Worm (Caenorhabditis elegans) whole organism, L1 larva: Measurements from ENCODE around the gene fpn-1.2.

Source experiments
- C34B4.2 ChIP-seq: sonication (generic microtip); optimal IDR thresholded peaks from 2 replicates; lab custom pipeline; 2017; ENCODE audit warnings: mild to moderate bottlenecking, missing genetic modification characterization, missing compliant biosample characterization
- F16B12.6 ChIP-seq: fragments of 150-350 bp; optimal IDR thresholded peaks from 2 replicates; lab custom pipeline; 2014; ENCODE audit warnings: missing biosample characterization, missing genetic modification characterization
- alr-1 ChIP-seq: fragments of 200-800 bp; sonication (Bioruptor generic); optimal IDR thresholded peaks from 2 replicates; lab custom pipeline; 2018; ENCODE audit warnings: borderline replicate concordance, mild to moderate bottlenecking, missing genetic modification characterization, missing compliant biosample characterization
- blmp-1 ChIP-seq: fragments of 150-350 bp; optimal IDR thresholded peaks from 2 replicates; lab custom pipeline; 2014; ENCODE audit warnings: missing biosample characterization, missing genetic modification characterization
- ceh-82 ChIP-seq, 3 experiments: fragments of 150-350 bp in 1 of 3; sonication (generic microtip) in 2 of 3; optimal IDR thresholded peaks; 2 replicates each; lab custom pipeline; 2014 to 2017; ENCODE audit warnings: missing biosample characterization in 3 of 3, missing genetic modification characterization in 3 of 3
- ceh-90 ChIP-seq: sonication (generic microtip); optimal IDR thresholded peaks from 2 replicates; lab custom pipeline; 2016; ENCODE audit warnings: missing genetic modification characterization, missing compliant biosample characterization
- ces-1 ChIP-seq: fragments of 150-350 bp; optimal IDR thresholded peaks from 2 replicates; lab custom pipeline; 2014; ENCODE audit warnings: missing biosample characterization, missing genetic modification reagents, missing genetic modification characterization
- dsc-1 ChIP-seq: sonication (generic microtip); optimal IDR thresholded peaks from 2 replicates; lab custom pipeline; 2016; ENCODE audit warnings: mild to moderate bottlenecking, missing genetic modification characterization, missing compliant biosample characterization
- efl-1 ChIP-seq, 4 experiments: fragments of 150-350 bp; optimal IDR thresholded peaks in 3 of 4; peaks in 1 of 4; 1 replicate in 1 of 4; 2 replicates in 3 of 4; lab custom pipeline; 2014; ENCODE audit warnings: missing biosample characterization in 2 of 4, missing genetic modification characterization in 2 of 4, missing genetic modification reagents in 2 of 4
- egl-27 ChIP-seq, 2 experiments: fragments of 150-350 bp in 1 of 2; sonication (generic microtip); optimal IDR thresholded peaks; 3 replicates each; lab custom pipeline; 2017 to 2018; ENCODE audit warnings: missing biosample characterization in 2 of 2, missing genetic modification characterization in 2 of 2, missing genetic modification reagents in 2 of 2
- elt-3 ChIP-seq, 6 experiments: fragments of 150-350 bp in 1 of 6; sonication (generic microtip); optimal IDR thresholded peaks; 2 replicates each; lab custom pipeline; 2017 to 2018; ENCODE audit warnings: missing biosample characterization in 6 of 6, missing genetic modification characterization in 6 of 6, inconsistent platforms in 1 of 6
- fos-1 ChIP-seq: fragments of 150-350 bp; optimal IDR thresholded peaks from 2 replicates; lab custom pipeline; 2014; ENCODE audit warnings: missing biosample characterization, missing genetic modification characterization
- hlh-4 ChIP-seq: sonication (generic microtip); optimal IDR thresholded peaks from 2 replicates; lab custom pipeline; 2016; ENCODE audit warnings: mild to moderate bottlenecking, missing genetic modification characterization, missing compliant biosample characterization
- irx-1 ChIP-seq: sonication (generic microtip); optimal IDR thresholded peaks from 2 replicates; lab custom pipeline; 2016; ENCODE audit warnings: missing genetic modification characterization, missing compliant biosample characterization
- jun-1 ChIP-seq: fragments of 150-350 bp; optimal IDR thresholded peaks from 2 replicates; lab custom pipeline; 2014; ENCODE audit warnings: missing biosample characterization, missing genetic modification reagents, missing genetic modification characterization
- lin-13 ChIP-seq: fragments of 150-350 bp; optimal IDR thresholded peaks from 2 replicates; lab custom pipeline; 2014; ENCODE audit warnings: missing biosample characterization, missing genetic modification reagents, missing genetic modification characterization
- lin-14 ChIP-seq: fragments of 200-800 bp; sonication (Bioruptor generic); optimal IDR thresholded peaks from 2 replicates; lab custom pipeline; 2018; ENCODE audit warnings: mild to moderate bottlenecking, missing genetic modification characterization, moderate library complexity, missing compliant biosample characterization
- lin-39 ChIP-seq: fragments of 150-350 bp; optimal IDR thresholded peaks from 2 replicates; lab custom pipeline; 2014; ENCODE audit warnings: missing biosample characterization, missing genetic modification reagents, missing genetic modification characterization
- lsy-2 ChIP-seq, 2 experiments: fragments of 150-350 bp; optimal IDR thresholded peaks; 2 replicates each; lab custom pipeline; 2014; ENCODE audit warnings: missing biosample characterization in 2 of 2, missing genetic modification characterization in 2 of 2
- mdl-1 ChIP-seq, 2 experiments: fragments of 150-350 bp; optimal IDR thresholded peaks; 2 replicates each; lab custom pipeline; 2014 to 2017; ENCODE audit warnings: missing biosample characterization in 2 of 2, missing genetic modification characterization in 2 of 2, inconsistent platforms in 1 of 2
- mef-2 ChIP-seq: fragments of 150-350 bp; optimal IDR thresholded peaks from 2 replicates; lab custom pipeline; 2014; ENCODE audit warnings: missing biosample characterization, missing genetic modification characterization
- mep-1 ChIP-seq: fragments of 150-350 bp; optimal IDR thresholded peaks from 2 replicates; lab custom pipeline; 2014; ENCODE audit warnings: missing biosample characterization, missing genetic modification characterization
- nhr-12 ChIP-seq: sonication (generic microtip); optimal IDR thresholded peaks from 2 replicates; lab custom pipeline; 2017; ENCODE audit warnings: missing biosample characterization, missing genetic modification characterization
- nhr-19 ChIP-seq: fragments of 200-800 bp; sonication (Bioruptor generic); conservative IDR thresholded peaks from 2 replicates; pipeline ENCODE4 v1.3.6; 2022; ENCODE audit warnings: missing genetic modification characterization, missing compliant biosample characterization
- nhr-20 ChIP-seq: sonication (generic microtip); optimal IDR thresholded peaks from 2 replicates; lab custom pipeline; 2016; ENCODE audit warnings: mild to moderate bottlenecking, missing genetic modification characterization, missing compliant biosample characterization
- nhr-237 ChIP-seq: fragments of 150-350 bp; optimal IDR thresholded peaks from 2 replicates; lab custom pipeline; 2014; ENCODE audit warnings: missing biosample characterization, missing genetic modification characterization
- nhr-71 ChIP-seq: sonication (generic microtip); optimal IDR thresholded peaks from 2 replicates; lab custom pipeline; 2016; ENCODE audit warnings: mild to moderate bottlenecking, missing genetic modification characterization, moderate library complexity, missing compliant biosample characterization
- nhr-90 ChIP-seq: sonication (generic microtip); optimal IDR thresholded peaks from 2 replicates; lab custom pipeline; 2016; ENCODE audit warnings: mild to moderate bottlenecking, missing genetic modification characterization, missing compliant biosample characterization; ENCODE audit not compliant: poor library complexity
- pag-3 ChIP-seq: sonication (generic microtip); optimal IDR thresholded peaks from 2 replicates; lab custom pipeline; 2017; ENCODE audit warnings: missing genetic modification characterization, mild to moderate bottlenecking, missing compliant biosample characterization, antibody characterized with exemption, borderline replicate concordance; ENCODE audit not compliant: insufficient read depth
- rnt-1 ChIP-seq: sonication (generic microtip); optimal IDR thresholded peaks from 2 replicates; lab custom pipeline; 2016; ENCODE audit warnings: mild to moderate bottlenecking, missing genetic modification characterization, moderate library complexity, missing compliant biosample characterization
- snu-23 ChIP-seq: sonication (generic microtip); optimal IDR thresholded peaks from 2 replicates; lab custom pipeline; 2016; ENCODE audit warnings: missing genetic modification characterization, missing compliant biosample characterization
- sox-4 ChIP-seq: sonication (generic microtip); optimal IDR thresholded peaks from 2 replicates; lab custom pipeline; 2016; ENCODE audit warnings: missing genetic modification characterization, missing compliant biosample characterization
- swsn-7 ChIP-seq: sonication (generic microtip); optimal IDR thresholded peaks from 2 replicates; lab custom pipeline; 2016; ENCODE audit warnings: missing genetic modification characterization, missing compliant biosample characterization
- tbx-2 ChIP-seq: sonication (generic microtip); optimal IDR thresholded peaks from 2 replicates; lab custom pipeline; 2016; ENCODE audit warnings: missing genetic modification characterization, missing compliant biosample characterization
- unc-130 ChIP-seq: fragments of 150-350 bp; optimal IDR thresholded peaks from 2 replicates; lab custom pipeline; 2017; ENCODE audit warnings: missing biosample characterization, missing genetic modification characterization, inconsistent platforms
- unc-30 ChIP-seq: sonication (generic microtip); optimal IDR thresholded peaks from 2 replicates; lab custom pipeline; 2017; ENCODE audit warnings: missing biosample characterization, missing genetic modification characterization
- vab-15 ChIP-seq: sonication (generic microtip); optimal IDR thresholded peaks from 2 replicates; lab custom pipeline; 2017; ENCODE audit warnings: missing genotype, mild to moderate bottlenecking, missing genetic modification characterization, missing compliant biosample characterization
- zip-4 ChIP-seq: fragments of 200-800 bp; sonication (Bioruptor generic); optimal IDR thresholded peaks from 2 replicates; lab custom pipeline; 2018; ENCODE audit warnings: mild to moderate bottlenecking, missing genetic modification characterization, moderate library complexity, missing compliant biosample characterization
- ztf-4 ChIP-seq: fragments of 150-350 bp; optimal IDR thresholded peaks from 2 replicates; lab custom pipeline; 2014; ENCODE audit warnings: missing biosample characterization, missing genetic modification characterization

The fpn-1.2 gene

DNA sequence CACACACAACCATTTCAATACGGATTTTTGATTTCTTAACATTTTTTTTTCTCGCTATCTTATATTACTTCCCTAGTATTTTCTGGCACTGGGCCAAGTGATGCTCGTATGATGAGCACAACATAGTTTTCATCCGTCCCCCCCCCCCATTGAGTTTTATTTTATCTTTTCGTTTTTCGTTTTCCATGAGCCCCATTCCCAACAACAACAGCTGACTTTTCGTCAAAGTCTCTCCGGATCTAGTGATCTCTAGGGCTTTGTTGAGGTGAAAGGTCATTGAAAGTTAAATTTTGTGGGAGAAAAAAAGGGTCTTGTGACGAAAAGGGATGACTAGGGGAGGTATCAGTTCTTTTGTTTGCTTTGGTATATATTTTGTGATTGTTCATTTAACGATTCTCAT, 16.3 kb upstream of the fpn-1.2 start:
- TF ChIP-seq sox-4 (tag; lab: Kevin White, UChicago) (no peak), nhr-20 (tag; lab: Kevin White, UChicago) (peak; percentile 58), tbx-2 (tag; lab: Kevin White, UChicago) (peak; percentile 37), lin-13 (GFP tag; lab: Kevin White, UChicago) (no peak), F16B12.6 (tag; lab: Kevin White, UChicago) (no peak), nhr-12 (tag; lab: Kevin White, UChicago) (no peak), nhr-237 (tag; lab: Kevin White, UChicago) (no peak), irx-1 (peak; percentile 11), nhr-19 (GFP tag; lab: Robert Waterston, UW) (peak; percentile 74), zip-4 (GFP tag; lab: Kevin White, UChicago) (no peak), ztf-4 (tag; lab: Kevin White, UChicago) (no peak), jun-1 (tag; lab: Kevin White, UChicago) (no peak), rnt-1 (tag; lab: Kevin White, UChicago) (peak; percentile 83), pag-3 (peak; percentile 20), unc-130 (tag; lab: Kevin White, UChicago) (peak; percentile 58), lin-39 (tag; lab: Kevin White, UChicago) (peak; percentile 63), egl-27 (tag; optimal IDR thresholded peaks at IDR 0.05; lab: Kevin White, UChicago) (no peak), mdl-1 (tag; optimal IDR thresholded peaks at IDR 0.05; lab: Kevin White, UChicago) (no peak), efl-1 (optimal IDR thresholded peaks at IDR 0.05; lab: Kevin White, UChicago) (peak in 1 of 2 experiments; percentile 29), efl-1 (GFP tag; optimal IDR thresholded peaks at IDR 0.05 in 1 of 2; lab: Kevin White, UChicago) (peak in 1 of 2 experiments; percentile 83), mep-1 (tag; lab: Kevin White, UChicago) (peak; percentile 5), swsn-7 (tag; lab: Kevin White, UChicago) (peak; percentile 31), nhr-71 (tag; lab: Kevin White, UChicago) (peak; percentile 88), hlh-4 (tag; lab: Kevin White, UChicago) (no peak), dsc-1 (tag; lab: Kevin White, UChicago) (no peak), mef-2 (tag; lab: Kevin White, UChicago) (peak; percentile 26), nhr-90 (tag; lab: Kevin White, UChicago) (no peak), alr-1 (tag; lab: Kevin White, UChicago) (no peak), lin-14 (GFP tag; lab: Kevin White, UChicago) (peak; percentile 97), vab-15 (tag; lab: Kevin White, UChicago) (no peak), unc-30 (tag; lab: Kevin White, UChicago) (no peak), C34B4.2 (no peak), blmp-1 (tag; lab: Kevin White, UChicago) (no peak), ceh-82 (tag; optimal IDR thresholded peaks at IDR 0.05; lab: Kevin White, UChicago) (no peak), lsy-2 (tag; optimal IDR thresholded peaks at IDR 0.05; lab: Kevin White, UChicago) (peak in 1 of 2 experiments; percentile 52), ces-1 (GFP tag; lab: Kevin White, UChicago) (no peak), fos-1 (no peak), snu-23 (GFP tag; lab: Kevin White, UChicago) (peak; percentile 41), ceh-90 (tag; lab: Kevin White, UChicago) (no peak)

ce11 chrV:1476841-1477240, 12.3 kb upstream of the fpn-1.2 start:
- no peak for TF ChIP-seq elt-3 (tag; optimal IDR thresholded peaks at IDR 0.05; lab: Kevin White, UChicago)
- TF ChIP-seq efl-1 (optimal IDR thresholded peaks at IDR 0.05; lab: Kevin White, UChicago), result no peak
- TF ChIP-seq efl-1 (GFP tag; optimal IDR thresholded peaks at IDR 0.05 in 1 of 2; lab: Kevin White, UChicago), result peak in 1 of 2 experiments; percentile 87
